Fruit fly (Drosophila melanogaster) whole organism, embryonic: Measurements from ENCODE around the gene RpS15Aa.

Source experiments
- Adf1 ChIP-seq: fragments of 200-800 bp; sonication (Bioruptor generic); IDR thresholded peaks from 2 replicates; pipeline ENCODE4 v1.3.6; 2022; ENCODE audit warnings: missing biosample characterization, missing genetic modification characterization
- Atf-2 ChIP-seq: fragments of 200-800 bp; sonication (Bioruptor generic); optimal IDR thresholded peaks from 2 replicates; lab custom pipeline; 2016; ENCODE audit warnings: missing biosample characterization, missing genetic modification characterization
- Blimp-1 ChIP-seq: fragments of 200-800 bp; sonication (Bioruptor generic); optimal IDR thresholded peaks from 3 replicates; lab custom pipeline; 2018; ENCODE audit warnings: missing biosample characterization, missing genetic modification characterization, mild to moderate bottlenecking, moderate library complexity, missing genetic modification reagents
- CG10147 ChIP-seq: fragments of 200-800 bp; sonication (Bioruptor generic); optimal IDR thresholded peaks from 2 replicates; lab custom pipeline; 2019; ENCODE audit warnings: missing biosample characterization, mild to moderate bottlenecking, missing genetic modification characterization, moderate library complexity
- CG10431 ChIP-seq: fragments of 200-800 bp; sonication (Bioruptor generic); optimal IDR thresholded peaks from 3 replicates; lab custom pipeline; 2018; ENCODE audit warnings: missing biosample characterization, mild to moderate bottlenecking, missing genetic modification characterization
- CG11398 ChIP-seq: fragments of 200-800 bp; sonication (Bioruptor generic); optimal IDR thresholded peaks from 2 replicates; lab custom pipeline; 2016; ENCODE audit warnings: missing biosample characterization, missing genetic modification characterization
- CG11504 ChIP-seq: fragments of 200-800 bp; sonication (Bioruptor generic); optimal IDR thresholded peaks from 3 replicates; lab custom pipeline; 2019; ENCODE audit warnings: missing biosample characterization, mild to moderate bottlenecking, missing genetic modification characterization, moderate library complexity
- CG11723 ChIP-seq: fragments of 200-800 bp; sonication (Bioruptor generic); optimal IDR thresholded peaks from 2 replicates; lab custom pipeline; 2017; ENCODE audit warnings: missing biosample characterization, mild to moderate bottlenecking, missing genetic modification characterization
- CG12659 ChIP-seq: fragments of 200-800 bp; sonication (Bioruptor generic); optimal IDR thresholded peaks from 3 replicates; lab custom pipeline; 2017; ENCODE audit warnings: mild to moderate bottlenecking, missing biosample characterization, missing genetic modification reagents, missing genetic modification characterization
- CG12744 ChIP-seq: fragments of 200-800 bp; sonication (Bioruptor generic); optimal IDR thresholded peaks from 2 replicates; lab custom pipeline; 2016; ENCODE audit warnings: missing biosample characterization, missing genetic modification characterization
- CG1529 ChIP-seq: fragments of 200-800 bp; sonication (Bioruptor generic); optimal IDR thresholded peaks from 3 replicates; lab custom pipeline; 2018; ENCODE audit warnings: missing biosample characterization, missing genetic modification characterization
- CG16813 ChIP-seq: fragments of 200-800 bp; sonication (Bioruptor generic); IDR thresholded peaks from 3 replicates; pipeline ENCODE4 v1.3.6; 2022; ENCODE audit warnings: missing biosample characterization, missing genetic modification characterization; ENCODE audit not compliant: partially characterized antibody
- CG2875 ChIP-seq: fragments of 200-800 bp; sonication (Bioruptor generic); optimal IDR thresholded peaks from 2 replicates; lab custom pipeline; 2017; ENCODE audit warnings: missing biosample characterization, mild to moderate bottlenecking, missing genetic modification characterization, missing genetic modification reagents
- CG31441 ChIP-seq: fragments of 200-800 bp; sonication (Bioruptor generic); IDR thresholded peaks from 2 replicates; pipeline ENCODE4 v1.3.6; 2022; ENCODE audit warnings: missing biosample characterization, missing genetic modification characterization
- CG34422 ChIP-seq: fragments of 200-800 bp; sonication (Bioruptor generic); IDR thresholded peaks from 3 replicates; pipeline ENCODE4 v1.3.6; 2022; ENCODE audit warnings: missing biosample characterization, missing genetic modification characterization
- CG5180 ChIP-seq: fragments of 200-800 bp; sonication (Bioruptor generic); optimal IDR thresholded peaks from 3 replicates; lab custom pipeline; 2017; ENCODE audit warnings: missing biosample characterization, missing genetic modification characterization, mild to moderate bottlenecking, moderate library complexity, missing genetic modification reagents
- CG5245 ChIP-seq: fragments of 200-800 bp; sonication (Bioruptor generic); optimal IDR thresholded peaks from 3 replicates; lab custom pipeline; 2016; ENCODE audit warnings: missing biosample characterization, missing genetic modification characterization
- CG6254 ChIP-seq: fragments of 200-800 bp; sonication (Bioruptor generic); optimal IDR thresholded peaks from 3 replicates; lab custom pipeline; 2017; ENCODE audit warnings: mild to moderate bottlenecking, missing biosample characterization, missing genetic modification reagents, missing genetic modification characterization
- CG6683 ChIP-seq: fragments of 200-800 bp; sonication (Bioruptor generic); optimal IDR thresholded peaks from 2 replicates; lab custom pipeline; 2017; ENCODE audit warnings: missing biosample characterization, mild to moderate bottlenecking, missing genetic modification characterization, missing genetic modification reagents
- CG7372 ChIP-seq: fragments of 200-800 bp; sonication (Bioruptor generic); IDR thresholded peaks from 2 replicates; pipeline ENCODE4 v1.3.6; 2022; ENCODE audit warnings: missing biosample characterization, missing genetic modification characterization
- CG7839 ChIP-seq: fragments of 200-800 bp; sonication (Bioruptor generic); optimal IDR thresholded peaks from 3 replicates; lab custom pipeline; 2018; ENCODE audit warnings: missing biosample characterization, mild to moderate bottlenecking, missing genetic modification characterization, moderate library complexity
- CG7963 ChIP-seq: fragments of 200-800 bp; sonication (Bioruptor generic); IDR thresholded peaks from 3 replicates; pipeline ENCODE4 v1.3.6; 2022; ENCODE audit warnings: missing biosample characterization, missing genetic modification characterization; ENCODE audit not compliant: partially characterized antibody
- CG8290 ChIP-seq, 3 experiments: fragments of 200-800 bp; sonication (Bioruptor generic); optimal IDR thresholded peaks; 2 replicates each; lab custom pipeline; 2016 to 2019; ENCODE audit warnings: missing biosample characterization in 3 of 3, missing genetic modification characterization in 3 of 3, mild to moderate bottlenecking in 2 of 3, moderate library complexity in 1 of 3
- Camta ChIP-seq: fragments of 200-800 bp; sonication (Bioruptor generic); optimal IDR thresholded peaks from 2 replicates; lab custom pipeline; 2016; ENCODE audit warnings: missing biosample characterization, missing genetic modification characterization
- ERR ChIP-seq: fragments of 200-800 bp; sonication (Bioruptor generic); optimal IDR thresholded peaks from 2 replicates; lab custom pipeline; 2016; ENCODE audit warnings: missing biosample characterization, missing genetic modification characterization
- Eip74EF ChIP-seq, 2 experiments: fragments of 200-800 bp in 1 of 2; fragments of >200 bp in 1 of 2; sonication (Bioruptor generic) in 1 of 2; optimal IDR thresholded peaks; 2 replicates each; lab custom pipeline; 2017 to 2019; ENCODE audit warnings: missing biosample characterization in 2 of 2, missing genetic modification characterization in 2 of 2, mild to moderate bottlenecking in 1 of 2, moderate library complexity in 1 of 2
- H2.0 ChIP-seq: fragments of 200-800 bp; sonication (Bioruptor generic); IDR thresholded peaks from 2 replicates; pipeline ENCODE4 v1.3.6; 2022; ENCODE audit warnings: missing biosample characterization, missing genetic modification characterization
- HLH54F ChIP-seq: fragments of 200-800 bp; sonication (Bioruptor generic); optimal IDR thresholded peaks from 3 replicates; lab custom pipeline; 2016; ENCODE audit warnings: missing biosample characterization, missing genetic modification characterization
- Hmr ChIP-seq: fragments of 200-800 bp; sonication (Bioruptor generic); optimal IDR thresholded peaks from 3 replicates; lab custom pipeline; 2017; ENCODE audit warnings: mild to moderate bottlenecking, missing biosample characterization, missing genetic modification reagents, missing genetic modification characterization
- Kr ChIP-seq: fragments of 200-800 bp; sonication (Bioruptor generic); optimal IDR thresholded peaks from 2 replicates; lab custom pipeline; 2017; ENCODE audit warnings: missing biosample characterization, mild to moderate bottlenecking, missing genetic modification characterization
- NK7.1 ChIP-seq: fragments of 200-800 bp; sonication (Bioruptor generic); optimal IDR thresholded peaks from 3 replicates; lab custom pipeline; 2016; ENCODE audit warnings: missing biosample characterization, missing genetic modification characterization
- Neu2 ChIP-seq: fragments of 200-800 bp; sonication (Bioruptor generic); optimal IDR thresholded peaks from 3 replicates; lab custom pipeline; 2016; ENCODE audit warnings: missing biosample characterization, missing genetic modification characterization, borderline replicate concordance
- Scr ChIP-seq: fragments of 200-800 bp; sonication (Bioruptor generic); IDR thresholded peaks from 2 replicates; pipeline ENCODE4 v1.3.6; 2022; ENCODE audit warnings: missing biosample characterization, missing genetic modification characterization; ENCODE audit not compliant: partially characterized antibody
- Taf1 ChIP-seq: fragments of 200-800 bp; sonication (Bioruptor generic); IDR thresholded peaks from 2 replicates; pipeline ENCODE4 v1.3.6; 2022; ENCODE audit warnings: missing biosample characterization, missing genetic modification characterization
- Xbp1 ChIP-seq: fragments of 200-800 bp; sonication (Bioruptor generic); optimal IDR thresholded peaks from 3 replicates; lab custom pipeline; 2016; ENCODE audit warnings: missing biosample characterization, mild to moderate bottlenecking, missing genetic modification characterization
- bcd ChIP-seq: fragments of 200-800 bp; sonication (Bioruptor generic); optimal IDR thresholded peaks from 2 replicates; lab custom pipeline; 2017; ENCODE audit warnings: missing biosample characterization, mild to moderate bottlenecking, missing genetic modification characterization
- cad ChIP-seq: fragments of >200 bp; optimal IDR thresholded peaks from 2 replicates; lab custom pipeline; 2017; ENCODE audit warnings: missing biosample characterization, missing genetic modification characterization
- dati ChIP-seq: fragments of 200-800 bp; sonication (Bioruptor generic); IDR thresholded peaks from 2 replicates; pipeline ENCODE4 v1.3.6; 2022; ENCODE audit warnings: missing biosample characterization, missing genetic modification characterization
- ems ChIP-seq: fragments of 200-800 bp; sonication (Bioruptor generic); optimal IDR thresholded peaks from 3 replicates; lab custom pipeline; 2016; ENCODE audit warnings: missing biosample characterization, missing genetic modification characterization
- fd102C ChIP-seq: fragments of 200-800 bp; sonication (Bioruptor generic); optimal IDR thresholded peaks from 2 replicates; lab custom pipeline; 2018; ENCODE audit warnings: missing biosample characterization, mild to moderate bottlenecking, missing genetic modification characterization, moderate library complexity
- grn ChIP-seq: fragments of 200-800 bp; sonication (Bioruptor generic); optimal IDR thresholded peaks from 3 replicates; lab custom pipeline; 2017; ENCODE audit warnings: missing biosample characterization, missing genetic modification characterization
- inv ChIP-seq: fragments of 200-800 bp; sonication (Bioruptor generic); IDR thresholded peaks from 2 replicates; pipeline ENCODE4 v1.3.6; 2022; ENCODE audit warnings: missing biosample characterization, missing genetic modification characterization; ENCODE audit not compliant: partially characterized antibody
- kay ChIP-seq: fragments of 200-800 bp; sonication (Bioruptor generic); optimal IDR thresholded peaks from 2 replicates; lab custom pipeline; 2016; ENCODE audit warnings: missing biosample characterization, missing genetic modification characterization
- onecut ChIP-seq: fragments of 200-800 bp; sonication (Bioruptor generic); IDR thresholded peaks from 2 replicates; pipeline ENCODE4 v1.3.6; 2022; ENCODE audit warnings: missing biosample characterization, missing genetic modification characterization
- pnt ChIP-seq: fragments of 200-800 bp; sonication (Bioruptor generic); optimal IDR thresholded peaks from 3 replicates; lab custom pipeline; 2016; ENCODE audit warnings: missing biosample characterization, missing genetic modification characterization
- salm ChIP-seq: fragments of 200-800 bp; sonication (Bioruptor generic); optimal IDR thresholded peaks from 2 replicates; lab custom pipeline; 2018; ENCODE audit warnings: missing biosample characterization, mild to moderate bottlenecking, missing genetic modification characterization
- schlank ChIP-seq: fragments of 200-800 bp; sonication (Bioruptor generic); optimal IDR thresholded peaks from 2 replicates; lab custom pipeline; 2018; ENCODE audit warnings: missing biosample characterization, mild to moderate bottlenecking, missing genetic modification characterization
- shn ChIP-seq: fragments of 200-800 bp; sonication (Bioruptor generic); optimal IDR thresholded peaks from 3 replicates; lab custom pipeline; 2016; ENCODE audit warnings: missing biosample characterization, missing genetic modification characterization
- tap ChIP-seq: fragments of 200-800 bp; optimal IDR thresholded peaks from 3 replicates; lab custom pipeline; 2019; ENCODE audit warnings: missing biosample characterization, mild to moderate bottlenecking, missing genetic modification characterization, moderate library complexity
- zf30C ChIP-seq: fragments of 200-800 bp; sonication (Bioruptor generic); optimal IDR thresholded peaks from 3 replicates; lab custom pipeline; 2018; ENCODE audit warnings: missing biosample characterization, mild to moderate bottlenecking, missing genetic modification characterization

RpS15Aa gene

dm6 chrX:13338113-13338512 lies 608 bp upstream of the RpS15Aa start, which contains the start of gene CG15747 (continued):
- TF ChIP-seq CG34422 = 0 out of 3 replicates have a peak, but pooled peaks have one; percentile 32
- no peak for TF ChIP-seq cad (GFP tag; lab: Kevin White, UChicago)
- no peak for TF ChIP-seq CG11504 (tag; lab: Kevin White, UChicago)
- no peak for TF ChIP-seq CG1529 (GFP tag; lab: Kevin White, UChicago)
- no peak for TF ChIP-seq Camta (GFP tag; lab: Kevin White, UChicago)
- no peak for TF ChIP-seq fd102C (GFP tag; lab: Kevin White, UChicago)
- no peak for TF ChIP-seq CG2875 (GFP tag; lab: Kevin White, UChicago)
- peak; percentile 65 for TF ChIP-seq inv
- no peak for TF ChIP-seq Neu2
- no peak for TF ChIP-seq CG8290 (GFP tag; optimal IDR thresholded peaks at IDR 0.05; lab: Kevin White, UChicago)
- TF ChIP-seq CG8290 (tag; optimal IDR thresholded peaks at IDR 0.05; lab: Kevin White, UChicago) = peak in 1 of 2 experiments; percentile 38
- no peak for TF ChIP-seq CG10147
- TF ChIP-seq onecut (GFP tag; lab: Robert Waterston, UW) = no peak
- TF ChIP-seq Blimp-1 = no peak
- no peak for TF ChIP-seq pnt (GFP tag; lab: Kevin White, UChicago)
- TF ChIP-seq CG31441 (GFP tag; lab: Robert Waterston, UW) = no peak
- no peak for TF ChIP-seq CG5180 (GFP tag; lab: Kevin White, UChicago)
- TF ChIP-seq Xbp1 (GFP tag; lab: Kevin White, UChicago) = no peak
- no peak for TF ChIP-seq Eip74EF (GFP tag; optimal IDR thresholded peaks at IDR 0.05; lab: Kevin White, UChicago)
- no peak for TF ChIP-seq CG6254
- TF ChIP-seq CG16813 (GFP tag; lab: Robert Waterston, UW) = peak; percentile 46
- no peak for TF ChIP-seq CG11723 (GFP tag; lab: Kevin White, UChicago)
- TF ChIP-seq CG7372 (GFP tag; lab: Robert Waterston, UW) = no peak
- no peak for TF ChIP-seq salm (tag; lab: Kevin White, UChicago)
- TF ChIP-seq CG7963 (GFP tag; lab: Robert Waterston, UW) = peak; percentile 40; the same call in 1 of the 3 replicates
- no peak for TF ChIP-seq dati
- no peak for TF ChIP-seq CG10431 (GFP tag; lab: Kevin White, UChicago)
- no peak for TF ChIP-seq kay (GFP tag; lab: Kevin White, UChicago)
- no peak for TF ChIP-seq shn
- TF ChIP-seq Hmr = no peak
- no peak for TF ChIP-seq CG5245
- TF ChIP-seq Adf1 = no peak
- no peak for TF ChIP-seq tap (tag; lab: Kevin White, UChicago)
- TF ChIP-seq CG12659 (GFP tag; lab: Kevin White, UChicago) = no peak
- no peak for TF ChIP-seq CG6683 (GFP tag; lab: Kevin White, UChicago)
- no peak for TF ChIP-seq HLH54F (GFP tag; lab: Kevin White, UChicago)
- no peak for TF ChIP-seq schlank (tag; lab: Kevin White, UChicago)
- TF ChIP-seq grn (GFP tag; lab: Kevin White, UChicago) = no peak
- no peak for TF ChIP-seq CG7839 (tag; lab: Kevin White, UChicago)
- no peak for TF ChIP-seq H2.0 (GFP tag; lab: Robert Waterston, UW)
- no peak for TF ChIP-seq Atf-2 (GFP tag; lab: Kevin White, UChicago)
- TF ChIP-seq NK7.1 (GFP tag; lab: Kevin White, UChicago) = no peak
- TF ChIP-seq CG12744 (GFP tag; lab: Kevin White, UChicago) = no peak
- TF ChIP-seq Scr (GFP tag; lab: Robert Waterston, UW) = peak; percentile 47; the same call in 1 of the 2 replicates
- TF ChIP-seq bcd (GFP tag; lab: Kevin White, UChicago) = peak; percentile 18
- TF ChIP-seq CG11398 (GFP tag; lab: Kevin White, UChicago) = no peak
- no peak for TF ChIP-seq ems (GFP tag; lab: Kevin White, UChicago)
- TF ChIP-seq Taf1 = no peak
- TF ChIP-seq zf30C (GFP tag; lab: Kevin White, UChicago) = no peak
- TF ChIP-seq ERR (GFP tag; lab: Kevin White, UChicago) = no peak
- TF ChIP-seq Kr (GFP tag; lab: Kevin White, UChicago) = no peak
